Worm (Caenorhabditis elegans): ENCODE results near the gene ddi-1.

DNA sequence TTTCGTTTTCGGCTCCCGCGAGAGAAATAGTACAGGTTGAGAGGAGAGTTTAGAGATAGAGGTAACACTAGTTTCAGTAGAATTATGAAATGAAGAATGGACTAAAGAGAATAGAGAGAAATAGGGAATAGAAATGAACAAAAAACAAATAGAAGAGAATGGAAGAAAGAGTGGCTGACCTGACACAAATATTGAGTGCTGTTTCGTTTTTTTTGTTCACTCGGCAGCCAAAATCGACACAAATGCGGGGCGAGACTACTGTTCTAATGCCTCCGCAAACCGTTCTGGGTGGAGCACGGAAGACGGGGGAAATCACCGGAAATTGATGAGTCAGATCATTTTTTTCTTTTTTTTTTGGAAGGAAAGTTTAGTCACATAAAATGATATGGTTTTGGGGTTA, 50.0 kb downstream of the ddi-1 start:
- no peak for TF ChIP-seq nhr-10 (tag; optimal IDR thresholded peaks at IDR 0.05)
- no peak for TF ChIP-seq unc-62 (GFP tag; optimal IDR thresholded peaks at IDR 0.05)
- no peak for TF ChIP-seq unc-55 (GFP tag; optimal IDR thresholded peaks at IDR 0.05)
- TF ChIP-seq lsy-2 (tag; optimal IDR thresholded peaks at IDR 0.05) = no peak
- no peak for TF ChIP-seq nhr-11 (tag; optimal IDR thresholded peaks at IDR 0.05)
- no peak for TF ChIP-seq R02D3.7 (tag; optimal IDR thresholded peaks at IDR 0.05)
- no peak for TF ChIP-seq F13H6.1 (tag; optimal IDR thresholded peaks at IDR 0.05)
- TF ChIP-seq fos-1 (tag; optimal IDR thresholded peaks at IDR 0.05) = no peak
